Worm (Caenorhabditis elegans): ENCODE measurements around the gene K02G10.5.
A peak's percentile ranks its signal among the peaks of the same experiment; 100 is the strongest.

K02G10.5 gene

ce11 chrX:4673165-4673756, 17.7 kb downstream of the K02G10.5 start, which contains the start of gene tmem-135:
tmem-135 (plus strand) TSS chrX:4673706.
- TF ChIP-seq sea-2 (GFP tag; optimal IDR thresholded peaks at IDR 0.05) (no peak), pqm-1 (tag; optimal IDR thresholded peaks at IDR 0.05) (peak; percentile 42), nhr-76 (tag; optimal IDR thresholded peaks at IDR 0.05) (no peak), elt-2 (tag; optimal IDR thresholded peaks at IDR 0.05) (peak; percentile 73), nhr-11 (tag; optimal IDR thresholded peaks at IDR 0.05) (no peak), ceh-82 (tag; optimal IDR thresholded peaks at IDR 0.05) (no peak), nfya-1 (tag; optimal IDR thresholded peaks at IDR 0.05; ENCODE audit: insufficient read depth) (no peak), nhr-23 (tag; optimal IDR thresholded peaks at IDR 0.05) (no peak), ama-1 (optimal IDR thresholded peaks at IDR 0.05) (no peak)

- no peak for TF ChIP-seq nhr-67 (tag; optimal IDR thresholded peaks at IDR 0.05)
- TF ChIP-seq elt-2 (tag; optimal IDR thresholded peaks at IDR 0.05), result peak; percentile 48
Measured at ce11 chrX:4671837-4672236, 19.2 kb downstream of the K02G10.5 start.

- TF ChIP-seq eor-1 (tag; optimal IDR thresholded peaks at IDR 0.05) (no peak), pha-4 (tag; optimal IDR thresholded peaks at IDR 0.05) (peak; percentile 7)
Measured at ce11 chrX:4667788-4668187, 23.2 kb downstream of the K02G10.5 start, which contains the start of gene mfsd-12. mfsd-12 (plus strand) TSS chrX:4668088.

- no peak for TF ChIP-seq nhr-237 (tag; optimal IDR thresholded peaks at IDR 0.05)
- no peak for TF ChIP-seq mdl-1 (tag; optimal IDR thresholded peaks at IDR 0.05)
- no peak for TF ChIP-seq pqm-1 (tag; optimal IDR thresholded peaks at IDR 0.05)
- TF ChIP-seq unc-62 (GFP tag; optimal IDR thresholded peaks at IDR 0.05), result no peak
- no peak for TF ChIP-seq ama-1 (optimal IDR thresholded peaks at IDR 0.05)
- no peak for TF ChIP-seq lin-15B (tag; optimal IDR thresholded peaks at IDR 0.05)
- no peak for TF ChIP-seq jun-1 (tag; optimal IDR thresholded peaks at IDR 0.05)
- TF ChIP-seq mml-1 (tag; optimal IDR thresholded peaks at IDR 0.05), result no peak
- TF ChIP-seq lsy-12 (tag; optimal IDR thresholded peaks at IDR 0.05), result no peak
- TF ChIP-seq nhr-76 (tag; optimal IDR thresholded peaks at IDR 0.05), result no peak
Measured at ce11 chrX:4664649-4665048, 26.3 kb downstream of the K02G10.5 start.

- peak; percentile 21 for TF ChIP-seq pqm-1 (tag; optimal IDR thresholded peaks at IDR 0.05)
- no peak for TF ChIP-seq nhr-77 (tag; optimal IDR thresholded peaks at IDR 0.05)
- peak; percentile 5 for TF ChIP-seq elt-2 (tag; optimal IDR thresholded peaks at IDR 0.05)
- peak; percentile 33 for TF ChIP-seq nfya-1 (tag; optimal IDR thresholded peaks at IDR 0.05; ENCODE audit: insufficient read depth)
Measured at ce11 chrX:4662964-4663684, 27.9 kb downstream of the K02G10.5 start.

ce11 chrX:4662293-4662825, 28.6 kb downstream of the K02G10.5 start:
- peak in 1 of 3 experiments; percentile 36 for TF ChIP-seq elt-3 (tag; optimal IDR thresholded peaks at IDR 0.05)
- TF ChIP-seq ceh-16 (tag; optimal IDR thresholded peaks at IDR 0.05), result no peak
- no peak for TF ChIP-seq aly-2 (tag; optimal IDR thresholded peaks at IDR 0.05)
- no peak for TF ChIP-seq ceh-9 (tag; optimal IDR thresholded peaks at IDR 0.05)
- no peak for TF ChIP-seq zag-1 (tag; optimal IDR thresholded peaks at IDR 0.05)
- TF ChIP-seq lsy-12 (tag; optimal IDR thresholded peaks at IDR 0.05), result no peak
- TF ChIP-seq elt-1 (tag; optimal IDR thresholded peaks at IDR 0.05), result no peak
- TF ChIP-seq lin-15B (tag; optimal IDR thresholded peaks at IDR 0.05), result no peak
- no peak for TF ChIP-seq eor-1 (tag; optimal IDR thresholded peaks at IDR 0.05)
- TF ChIP-seq daf-12 (tag; optimal IDR thresholded peaks at IDR 0.05), result no peak
- TF ChIP-seq fkh-2 (tag; optimal IDR thresholded peaks at IDR 0.05), result no peak
- TF ChIP-seq egl-27 (tag; optimal IDR thresholded peaks at IDR 0.05), result no peak
- TF ChIP-seq ZK546.5 (tag; optimal IDR thresholded peaks at IDR 0.05), result no peak
- no peak for TF ChIP-seq ztf-4 (tag; optimal IDR thresholded peaks at IDR 0.05)
- no peak for TF ChIP-seq mml-1 (tag; optimal IDR thresholded peaks at IDR 0.05)
- TF ChIP-seq nhr-23 (tag; optimal IDR thresholded peaks at IDR 0.05), result peak; percentile 62
- TF ChIP-seq nhr-76 (tag; optimal IDR thresholded peaks at IDR 0.05), result no peak
- no peak for TF ChIP-seq nhr-11 (tag; optimal IDR thresholded peaks at IDR 0.05)
- TF ChIP-seq ztf-11 (tag; optimal IDR thresholded peaks at IDR 0.05), result no peak
- no peak for TF ChIP-seq unc-62 (GFP tag; optimal IDR thresholded peaks at IDR 0.05)
- no peak for TF ChIP-seq ama-1 (optimal IDR thresholded peaks at IDR 0.05)
- no peak for TF ChIP-seq unc-39 (tag; optimal IDR thresholded peaks at IDR 0.05)
- peak; percentile 85 for TF ChIP-seq pha-4 (tag; optimal IDR thresholded peaks at IDR 0.05)
- TF ChIP-seq pqm-1 (tag; optimal IDR thresholded peaks at IDR 0.05), result peak; percentile 81
- no peak for TF ChIP-seq egl-5 (tag; optimal IDR thresholded peaks at IDR 0.05)
- TF ChIP-seq nfya-1 (tag; optimal IDR thresholded peaks at IDR 0.05; ENCODE audit: insufficient read depth), result peak; percentile 34
- peak; percentile 23 for TF ChIP-seq skn-1 (tag; optimal IDR thresholded peaks at IDR 0.05)
- no peak for TF ChIP-seq ceh-82 (tag; optimal IDR thresholded peaks at IDR 0.05)
- peak; percentile 1 for TF ChIP-seq snpc-4 (tag; optimal IDR thresholded peaks at IDR 0.05)
- TF ChIP-seq nhr-77 (tag; optimal IDR thresholded peaks at IDR 0.05), result no peak
- peak; percentile 4 for TF ChIP-seq nhr-43 (tag; optimal IDR thresholded peaks at IDR 0.05; ENCODE audit: poor library complexity, severe bottlenecking)
- no peak for TF ChIP-seq nhr-67 (tag; optimal IDR thresholded peaks at IDR 0.05)
- TF ChIP-seq R02D3.7 (tag; optimal IDR thresholded peaks at IDR 0.05), result no peak

All from whole organism, L3 larva.